Fruit fly (Drosophila melanogaster) whole organism, wandering third instar larva: ENCODE measurements around the gene CG14321.
A peak's percentile ranks its signal among the peaks of the same experiment; 100 is the strongest.

Source experiments
- CG9705 ChIP-seq: fragments of 200-800 bp; sonication (Bioruptor generic); optimal IDR thresholded peaks from 2 replicates; lab custom pipeline; 2018; ENCODE audit warnings: missing biosample characterization, mild to moderate bottlenecking, missing genetic modification characterization
- Hr78 ChIP-seq: fragments of >200 bp; optimal IDR thresholded peaks from 2 replicates; lab custom pipeline; 2017; ENCODE audit warnings: missing biosample characterization, missing genetic modification characterization
- Rel ChIP-seq, 2 experiments: fragments of 200-800 bp; sonication (Bioruptor generic) in 1 of 2; optimal IDR thresholded peaks; 2 replicates in 1 of 2; 3 replicates in 1 of 2; lab custom pipeline; 2016 to 2019; ENCODE audit warnings: mild to moderate bottlenecking in 2 of 2, missing biosample characterization in 2 of 2, missing genetic modification characterization in 2 of 2, moderate library complexity in 1 of 2
- Vsx2 ChIP-seq: fragments of 200-300, 225-300 bp; sonication (Bioruptor generic); optimal IDR thresholded peaks from 2 replicates; lab custom pipeline; 2018; ENCODE audit warnings: missing biosample characterization, missing genetic modification characterization; ENCODE audit not compliant: partially characterized antibody
- dmrt93B ChIP-seq: fragments of 200-800 bp; sonication (Bioruptor generic); optimal IDR thresholded peaks from 2 replicates; lab custom pipeline; 2018; ENCODE audit warnings: missing biosample characterization, mild to moderate bottlenecking, missing genetic modification characterization
- psq ChIP-seq: fragments of 200-800 bp; sonication (Bioruptor generic); optimal IDR thresholded peaks from 3 replicates; lab custom pipeline; 2017; ENCODE audit warnings: missing biosample characterization, mild to moderate bottlenecking, missing genetic modification characterization, moderate library complexity
- tai ChIP-seq: sonication (Bioruptor generic); optimal IDR thresholded peaks from 2 replicates; lab custom pipeline; 2016; ENCODE audit warnings: missing biosample characterization, missing genetic modification characterization

DNA sequence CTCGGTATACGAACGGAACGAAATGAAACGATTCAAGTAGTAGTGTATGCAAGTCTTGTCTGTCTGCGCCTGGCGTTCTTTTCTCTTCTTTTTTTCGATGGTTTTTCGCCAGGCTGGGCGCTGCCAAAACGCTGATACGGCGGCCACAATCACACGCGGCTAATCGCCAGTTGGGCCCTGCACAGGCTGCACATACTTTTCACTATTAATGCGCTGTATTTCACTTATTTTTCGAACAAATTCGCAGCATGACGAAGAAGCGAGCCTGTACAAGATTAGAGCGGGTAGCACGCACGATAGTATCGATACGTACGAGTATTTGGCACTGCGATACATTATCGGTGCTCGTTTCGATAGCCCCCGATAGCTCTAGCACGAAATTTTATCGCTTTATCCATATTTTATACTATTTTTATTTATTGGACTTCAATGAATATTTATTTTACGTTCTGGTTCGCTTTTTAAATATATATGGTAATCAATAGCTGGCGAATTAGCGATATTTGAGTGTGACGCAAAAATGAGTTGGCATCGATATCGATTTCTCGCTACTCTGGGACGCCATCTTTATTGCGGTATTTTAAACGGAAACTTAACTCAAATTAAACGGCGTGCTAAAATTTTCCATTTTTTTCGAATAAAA is 15.2 kb upstream of the CG14321 start, which contains the start of gene osa:
- no peak for TF ChIP-seq dmrt93B
- peak; percentile 62 for TF ChIP-seq tai (GFP tag; lab: Kevin White, UChicago)
- TF ChIP-seq CG9705: peak; percentile 12
- TF ChIP-seq psq: no peak
- no peak for TF ChIP-seq Hr78 (GFP tag; lab: Kevin White, UChicago)
- no peak for TF ChIP-seq Rel (GFP tag; optimal IDR thresholded peaks at IDR 0.05; lab: Kevin White, UChicago)
- TF ChIP-seq Rel (tag; optimal IDR thresholded peaks at IDR 0.05; lab: Kevin White, UChicago): no peak
- TF ChIP-seq Vsx2 (GFP tag; lab: Kevin White, UChicago): no peak
